In the genomic region with DNA sequence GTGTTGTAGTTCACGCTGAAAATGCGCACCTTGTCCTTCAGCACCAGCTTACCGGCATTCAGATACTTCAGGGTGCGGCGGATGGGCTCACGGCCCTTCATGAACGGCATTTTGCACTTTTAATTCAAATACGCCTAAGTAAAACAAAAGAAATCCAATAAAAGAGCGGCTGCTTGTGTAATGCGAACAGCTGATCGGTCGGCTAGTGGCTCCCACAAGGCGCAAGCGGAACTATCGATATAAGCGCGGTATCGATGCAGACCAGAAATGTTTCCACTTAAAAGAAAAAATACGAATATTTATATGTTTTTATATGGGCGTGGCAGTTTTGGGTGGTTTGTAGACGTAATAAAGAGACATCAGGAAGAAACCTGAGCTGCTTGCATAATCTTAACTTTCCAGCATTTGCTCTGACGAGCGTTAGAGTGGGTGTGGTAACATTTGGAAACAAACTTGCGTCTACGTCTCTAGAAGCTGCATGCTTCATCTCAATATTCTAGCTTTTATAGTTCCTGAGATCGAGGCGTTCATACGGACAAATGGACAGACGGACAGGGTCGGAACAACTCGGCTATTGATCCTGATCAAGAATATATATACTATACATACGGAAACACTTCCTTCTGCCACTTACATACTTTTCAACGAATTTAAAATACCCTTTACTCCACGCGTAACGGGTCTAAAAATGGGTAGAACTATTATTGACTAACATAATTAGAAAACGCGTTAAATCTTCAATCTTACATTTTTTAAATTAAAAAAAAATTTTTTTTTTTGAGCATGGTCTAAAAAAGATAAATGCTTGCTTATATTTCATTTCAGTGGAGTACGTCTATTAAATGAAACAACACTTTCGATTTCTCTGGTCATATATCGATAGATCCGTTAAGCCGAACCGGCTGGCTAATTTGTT, we compare ENCODE assay signal across 1 fruit fly cellular context.
A peak's percentile ranks its signal among the peaks of the same experiment; 100 is the strongest.
TF ChIP-seq lines count a peak whose summit lies in the region.

A gene (minus strand): TSS at position 199 of the 916 bp plus-strand sequence.
A gene (plus strand): TSS at position 894 of the 916 bp plus-strand sequence.

TF ChIP-seq in whole organism, embryonic, 481 proteins besides CTCF, POLR2A, EP300 and RAD21 (continued from another document and continues in another):
- TF ChIP-seq ro (GFP tag; IDR thresholded peaks at IDR 0.05; lab: Robert Waterston, UW) (no peak), Lim3 (GFP tag; IDR thresholded peaks at IDR 0.05; lab: Robert Waterston, UW) (no peak), E2f2 (GFP tag; IDR thresholded peaks at IDR 0.05; lab: Robert Waterston, UW) (no peak), MBD-R2 (GFP tag; IDR thresholded peaks at IDR 0.05; lab: Robert Waterston, UW) (peak; percentile 65), CG10431 (GFP tag; optimal IDR thresholded peaks at IDR 0.05; lab: Kevin White, UChicago) (no peak), CG3995 (GFP tag; optimal IDR thresholded peaks at IDR 0.05; lab: Kevin White, UChicago) (no peak), Usf (GFP tag; optimal IDR thresholded peaks at IDR 0.05; lab: Kevin White, UChicago) (no peak), CG11696 (GFP tag; IDR thresholded peaks at IDR 0.05; lab: Robert Waterston, UW) (no peak), CG17328 (GFP tag; IDR thresholded peaks at IDR 0.05; lab: Robert Waterston, UW) (no peak), CG3163 (GFP tag; optimal IDR thresholded peaks at IDR 0.05; lab: Kevin White, UChicago) (no peak), CG14860 (GFP tag; IDR thresholded peaks at IDR 0.05; lab: Robert Waterston, UW; ENCODE audit: partially characterized antibody) (no peak), vvl (GFP tag; IDR thresholded peaks at IDR 0.05; lab: Robert Waterston, UW) (no peak; the same call in 1 of the 2 replicates), insv (GFP tag; optimal IDR thresholded peaks at IDR 0.05; lab: Kevin White, UChicago) (no peak), CG13624 (GFP tag; optimal IDR thresholded peaks at IDR 0.05; lab: Kevin White, UChicago) (no peak), sima (GFP tag; optimal IDR thresholded peaks at IDR 0.05; lab: Kevin White, UChicago) (no peak), Spps (tag; optimal IDR thresholded peaks at IDR 0.05; lab: Kevin White, UChicago) (no peak), CG10147 (GFP tag; optimal IDR thresholded peaks at IDR 0.05; lab: Kevin White, UChicago) (no peak), ara (GFP tag; IDR thresholded peaks at IDR 0.05; lab: Robert Waterston, UW) (no peak), chn (GFP tag; optimal IDR thresholded peaks at IDR 0.05; lab: Kevin White, UChicago) (no peak), Sry-δ (GFP tag; optimal IDR thresholded peaks at IDR 0.05; lab: Kevin White, UChicago) (peak; percentile 45), CG6813 (GFP tag; optimal IDR thresholded peaks at IDR 0.05; lab: Kevin White, UChicago) (no peak), Hr78 (GFP tag; optimal IDR thresholded peaks at IDR 0.05; lab: Kevin White, UChicago) (peak in 1 of 2 experiments; percentile 20), run (tag; optimal IDR thresholded peaks at IDR 0.05; lab: Kevin White, UChicago) (no peak), CG4707 (GFP tag; optimal IDR thresholded peaks at IDR 0.05; lab: Kevin White, UChicago) (no peak), Bgb (GFP tag; IDR thresholded peaks at IDR 0.05; lab: Robert Waterston, UW; ENCODE audit: partially characterized antibody) (0 out of 2 replicates have a peak, but pooled peaks have one; percentile 16), Lhr (GFP tag; optimal IDR thresholded peaks at IDR 0.05; lab: Kevin White, UChicago) (no peak), CG15073 (GFP tag; optimal IDR thresholded peaks at IDR 0.05; lab: Kevin White, UChicago) (no peak), ftz-f1 (GFP tag; optimal IDR thresholded peaks at IDR 0.05; lab: Kevin White, UChicago) (no peak), tgo (GFP tag; IDR thresholded peaks at IDR 0.05; lab: Robert Waterston, UW) (0 out of 3 replicates have a peak, but pooled peaks have one; percentile 32), fu2 (GFP tag; optimal IDR thresholded peaks at IDR 0.05; lab: Kevin White, UChicago) (no peak), CG1233 (GFP tag; optimal IDR thresholded peaks at IDR 0.05; lab: Kevin White, UChicago) (no peak), Sox102F (GFP tag; optimal IDR thresholded peaks at IDR 0.05; lab: Kevin White, UChicago) (peak; percentile 46), CG18262 (tag; optimal IDR thresholded peaks at IDR 0.05; lab: Kevin White, UChicago) (peak; percentile 40), Tbp (GFP tag; optimal IDR thresholded peaks at IDR 0.05; lab: Kevin White, UChicago) (no peak), CG31441 (GFP tag; IDR thresholded peaks at IDR 0.05; lab: Robert Waterston, UW) (peak; percentile 21; the same call in 1 of the 2 replicates), mirr (GFP tag; optimal IDR thresholded peaks at IDR 0.05; lab: Kevin White, UChicago) (no peak), Nf-YC (tag; optimal IDR thresholded peaks at IDR 0.05; lab: Kevin White, UChicago) (peak; percentile 12), tx (GFP tag; optimal IDR thresholded peaks at IDR 0.05; lab: Kevin White, UChicago) (no peak), CG8924 (tag; optimal IDR thresholded peaks at IDR 0.05; lab: Kevin White, UChicago) (peak; percentile 5), zf30C (GFP tag; optimal IDR thresholded peaks at IDR 0.05; lab: Kevin White, UChicago) (no peak), z (GFP tag; IDR thresholded peaks at IDR 0.05; lab: Robert Waterston, UW) (no peak), hbn (GFP tag; IDR thresholded peaks at IDR 0.05; lab: Robert Waterston, UW; ENCODE audit: partially characterized antibody) (peak; percentile 43), Xrp1 (GFP tag; IDR thresholded peaks at IDR 0.05; lab: Robert Waterston, UW) (peak; percentile 44; the same call in 1 of the 2 replicates), zfh2 (GFP tag; optimal IDR thresholded peaks at IDR 0.05; lab: Kevin White, UChicago) (peak; percentile 36), Ravus (GFP tag; IDR thresholded peaks at IDR 0.05; lab: Robert Waterston, UW) (no peak), Hsf (GFP tag; optimal IDR thresholded peaks at IDR 0.05; lab: Kevin White, UChicago) (peak; percentile 44), CG15479 (GFP tag; optimal IDR thresholded peaks at IDR 0.05; lab: Kevin White, UChicago) (no peak), Six4 (GFP tag; optimal IDR thresholded peaks at IDR 0.05; lab: Kevin White, UChicago) (no peak), CG8765 (GFP tag; IDR thresholded peaks at IDR 0.05; lab: Robert Waterston, UW) (no peak), HLH3B (GFP tag; IDR thresholded peaks at IDR 0.05; lab: Robert Waterston, UW) (no peak), p53 (GFP tag; optimal IDR thresholded peaks at IDR 0.05; lab: Kevin White, UChicago) (no peak), tup (GFP tag; optimal IDR thresholded peaks at IDR 0.05; lab: Kevin White, UChicago) (no peak), ATbp (GFP tag; optimal IDR thresholded peaks at IDR 0.05; lab: Kevin White, UChicago) (no peak), CG16863 (GFP tag; optimal IDR thresholded peaks at IDR 0.05; lab: Kevin White, UChicago) (no peak), Oaz (GFP tag; IDR thresholded peaks at IDR 0.05; lab: Robert Waterston, UW) (no peak), repo (GFP tag; optimal IDR thresholded peaks at IDR 0.05; lab: Kevin White, UChicago) (no peak), abd-A (tag; optimal IDR thresholded peaks at IDR 0.05; lab: Kevin White, UChicago) (no peak), CG11723 (GFP tag; optimal IDR thresholded peaks at IDR 0.05; lab: Kevin White, UChicago) (no peak), TFAM (GFP tag; optimal IDR thresholded peaks at IDR 0.05; lab: Kevin White, UChicago) (no peak), CG9727 (GFP tag; optimal IDR thresholded peaks at IDR 0.05; lab: Kevin White, UChicago) (peak; percentile 62), corto (GFP tag; optimal IDR thresholded peaks at IDR 0.05; lab: Kevin White, UChicago) (no peak), CG11560 (tag; IDR thresholded peaks at IDR 0.05; lab: Robert Waterston, UW) (no peak), ttk (GFP tag; IDR thresholded peaks at IDR 0.05; lab: Robert Waterston, UW) (peak; percentile 49; the same call in 1 of the 2 replicates), CG17361 (GFP tag; IDR thresholded peaks at IDR 0.05; lab: Robert Waterston, UW) (peak; percentile 72; the same call in 2 of the 3 replicates), CG12391 (tag; optimal IDR thresholded peaks at IDR 0.05; lab: Kevin White, UChicago) (peak; percentile 35), CoRest (tag; optimal IDR thresholded peaks at IDR 0.05; lab: Kevin White, UChicago) (peak; percentile 55), CG4328 (GFP tag; optimal IDR thresholded peaks at IDR 0.05; lab: Kevin White, UChicago) (no peak), CG16779 (GFP tag; IDR thresholded peaks at IDR 0.05; lab: Robert Waterston, UW) (no peak), pfk (GFP tag; optimal IDR thresholded peaks at IDR 0.05; lab: Kevin White, UChicago) (no peak), CG30403 (GFP tag; optimal IDR thresholded peaks at IDR 0.05; lab: Kevin White, UChicago) (peak; percentile 61), schlank (tag; optimal IDR thresholded peaks at IDR 0.05; lab: Kevin White, UChicago) (no peak), lbe (GFP tag; optimal IDR thresholded peaks at IDR 0.05; lab: Kevin White, UChicago) (no peak), Atf3 (GFP tag; optimal IDR thresholded peaks at IDR 0.05; lab: Kevin White, UChicago) (peak; percentile 11), CG17385 (GFP tag; optimal IDR thresholded peaks at IDR 0.05; lab: Kevin White, UChicago) (no peak), D (optimal IDR thresholded peaks at IDR 0.05; lab: Kevin White, UChicago) (no peak), D (GFP tag; optimal IDR thresholded peaks at IDR 0.05; lab: Kevin White, UChicago) (peak; percentile 12), pnt (GFP tag; optimal IDR thresholded peaks at IDR 0.05; lab: Kevin White, UChicago) (no peak), nau (GFP tag; optimal IDR thresholded peaks at IDR 0.05; lab: Kevin White, UChicago) (no peak), gem (tag; optimal IDR thresholded peaks at IDR 0.05; lab: Kevin White, UChicago) (peak; percentile 58), Aef1 (GFP tag; IDR thresholded peaks at IDR 0.05; lab: Robert Waterston, UW) (peak; percentile 21; the same call in 1 of the 3 replicates), CG7357 (GFP tag; IDR thresholded peaks at IDR 0.05; lab: Robert Waterston, UW) (peak; percentile 86), Doc2 (GFP tag; IDR thresholded peaks at IDR 0.05; lab: Robert Waterston, UW) (no peak), sisA (GFP tag; IDR thresholded peaks at IDR 0.05; lab: Robert Waterston, UW) (peak; percentile 35; the same call in 1 of the 2 replicates), CHES-1-like (GFP tag; optimal IDR thresholded peaks at IDR 0.05; lab: Kevin White, UChicago) (no peak), Dp (GFP tag; optimal IDR thresholded peaks at IDR 0.05; lab: Kevin White, UChicago) (no peak), disco-r (GFP tag; optimal IDR thresholded peaks at IDR 0.05; lab: Kevin White, UChicago) (no peak), cas (GFP tag; IDR thresholded peaks at IDR 0.05; lab: Robert Waterston, UW) (no peak), crp (GFP tag; optimal IDR thresholded peaks at IDR 0.05; lab: Kevin White, UChicago) (peak in 1 of 2 experiments; percentile 80), HHEX (GFP tag; optimal IDR thresholded peaks at IDR 0.05; lab: Kevin White, UChicago) (no peak), zen2 (GFP tag; IDR thresholded peaks at IDR 0.05; lab: Robert Waterston, UW; ENCODE audit: partially characterized antibody) (0 out of 3 replicates have a peak, but pooled peaks have one; percentile 45), CG12659 (GFP tag; optimal IDR thresholded peaks at IDR 0.05; lab: Kevin White, UChicago) (no peak), bowl (GFP tag; IDR thresholded peaks at IDR 0.05; lab: Robert Waterston, UW) (no peak), H2.0 (GFP tag; IDR thresholded peaks at IDR 0.05; lab: Robert Waterston, UW) (0 out of 2 replicates have a peak, but pooled peaks have one; percentile 37), tio (GFP tag; optimal IDR thresholded peaks at IDR 0.05; lab: Kevin White, UChicago) (peak; percentile 50), fd3F (GFP tag; optimal IDR thresholded peaks at IDR 0.05; lab: Kevin White, UChicago) (peak; percentile 13), grau (tag; optimal IDR thresholded peaks at IDR 0.05; lab: Kevin White, UChicago) (peak; percentile 27), gcm2 (GFP tag; optimal IDR thresholded peaks at IDR 0.05; lab: Kevin White, UChicago) (no peak), sens (GFP tag; lab: Kevin White, UChicago) (peak; percentile 71), hb (GFP tag; IDR thresholded peaks at IDR 0.05; lab: Robert Waterston, UW; ENCODE audit: partially characterized antibody) (0 out of 3 replicates have a peak, but pooled peaks have one; percentile 40), lola (GFP tag; optimal IDR thresholded peaks at IDR 0.05; lab: Kevin White, UChicago) (peak in 2 of 3 experiments; percentile 36 to 95), Doc3 (GFP tag; IDR thresholded peaks at IDR 0.05; lab: Robert Waterston, UW; ENCODE audit: partially characterized antibody) (0 out of 3 replicates have a peak, but pooled peaks have one; percentile 36), gro (GFP tag; optimal IDR thresholded peaks at IDR 0.05; lab: Kevin White, UChicago) (no peak), CG7372 (GFP tag; IDR thresholded peaks at IDR 0.05; lab: Robert Waterston, UW) (no peak), CG2129 (GFP tag; IDR thresholded peaks at IDR 0.05; lab: Robert Waterston, UW; ENCODE audit: partially characterized antibody) (no peak), CG6854 (GFP tag; optimal IDR thresholded peaks at IDR 0.05; lab: Kevin White, UChicago) (no peak), CG31365 (tag; optimal IDR thresholded peaks at IDR 0.05; lab: Kevin White, UChicago) (no peak), sqz (GFP tag; optimal IDR thresholded peaks at IDR 0.05; lab: Kevin White, UChicago) (no peak), HmgZ (tag; optimal IDR thresholded peaks at IDR 0.05; lab: Kevin White, UChicago) (no peak), ase (GFP tag; IDR thresholded peaks at IDR 0.05; lab: Robert Waterston, UW) (no peak), CG9876 (GFP tag; optimal IDR thresholded peaks at IDR 0.05; lab: Kevin White, UChicago) (no peak), zen (tag; optimal IDR thresholded peaks at IDR 0.05; lab: Kevin White, UChicago) (no peak), CG1832 (GFP tag; optimal IDR thresholded peaks at IDR 0.05; lab: Kevin White, UChicago) (no peak), sim (GFP tag; IDR thresholded peaks at IDR 0.05; lab: Robert Waterston, UW) (no peak), crc (GFP tag; optimal IDR thresholded peaks at IDR 0.05; lab: Kevin White, UChicago) (no peak), Trl (optimal IDR thresholded peaks at IDR 0.05; lab: Kevin White, UChicago) (no peak), Trl (GFP tag; optimal IDR thresholded peaks at IDR 0.05; lab: Kevin White, UChicago) (peak; percentile 9), eve (GFP tag; optimal IDR thresholded peaks at IDR 0.05; lab: Kevin White, UChicago) (no peak), CG17186 (GFP tag; optimal IDR thresholded peaks at IDR 0.05; lab: Kevin White, UChicago) (no peak), chm (GFP tag; IDR thresholded peaks at IDR 0.05; lab: Robert Waterston, UW) (no peak), Nf-YA (GFP tag; IDR thresholded peaks at IDR 0.05; lab: Robert Waterston, UW) (no peak), az2 (GFP tag; optimal IDR thresholded peaks at IDR 0.05; lab: Kevin White, UChicago) (peak; percentile 27)
